Worm (Caenorhabditis elegans): ENCODE results near the gene C44H4.8.

Gene C44H4.8

ce11 chrX:14594825-14595224 lies at the start of gene C44H4.8:
TSS of gene C44H4.8 (plus strand) at chrX:14595125.
- TF ChIP-seq C38D4.7 (GFP tag; optimal IDR thresholded peaks at IDR 0.05) = no peak
- TF ChIP-seq ceh-34 (tag; optimal IDR thresholded peaks at IDR 0.05) = no peak
- no peak for TF ChIP-seq ceh-30 (tag; optimal IDR thresholded peaks at IDR 0.05)
- no peak for TF ChIP-seq unc-55 (GFP tag; optimal IDR thresholded peaks at IDR 0.05)
- no peak for TF ChIP-seq hlh-6 (tag; optimal IDR thresholded peaks at IDR 0.05)
- TF ChIP-seq unc-3 (GFP tag; conservative IDR thresholded peaks at IDR 0.05) = no peak
- TF ChIP-seq unc-3 (tag; optimal IDR thresholded peaks at IDR 0.05) = no peak
- no peak for TF ChIP-seq nhr-11 (tag; optimal IDR thresholded peaks at IDR 0.05)
- TF ChIP-seq ceh-19 (GFP tag; optimal IDR thresholded peaks at IDR 0.05) = no peak

ce11 chrX:14545543-14545942 lies 49.4 kb upstream of the C44H4.8 start, which contains the start of gene enri-2:
TSS of gene enri-2 (plus strand) at chrX:14545843.
- no peak for TF ChIP-seq Y22D7AL.16 (tag; optimal IDR thresholded peaks at IDR 0.05)
- no peak for TF ChIP-seq fkh-10 (GFP tag; optimal IDR thresholded peaks at IDR 0.05)
- TF ChIP-seq dmd-4 (tag; optimal IDR thresholded peaks at IDR 0.05; ENCODE audit: borderline replicate concordance) = no peak
- TF ChIP-seq nhr-11 (tag; optimal IDR thresholded peaks at IDR 0.05) = no peak
- TF ChIP-seq hlh-6 (tag; optimal IDR thresholded peaks at IDR 0.05) = no peak
- no peak for TF ChIP-seq nfya-1 (tag; optimal IDR thresholded peaks at IDR 0.05)
- no peak for TF ChIP-seq rnt-1 (tag; optimal IDR thresholded peaks at IDR 0.05)
- TF ChIP-seq ceh-34 (tag; optimal IDR thresholded peaks at IDR 0.05) = no peak
- no peak for TF ChIP-seq unc-55 (GFP tag; optimal IDR thresholded peaks at IDR 0.05)
- TF ChIP-seq ama-1 (optimal IDR thresholded peaks at IDR 0.05) = no peak
- TF ChIP-seq nhr-232 (tag; optimal IDR thresholded peaks at IDR 0.05) = no peak
- TF ChIP-seq dve-1 (tag; optimal IDR thresholded peaks at IDR 0.05) = no peak
- no peak for TF ChIP-seq ref-2 (tag; optimal IDR thresholded peaks at IDR 0.05)
- TF ChIP-seq K02D7.2 (tag; optimal IDR thresholded peaks at IDR 0.05) = no peak
- no peak for TF ChIP-seq ceh-24 (tag; optimal IDR thresholded peaks at IDR 0.05)
- TF ChIP-seq pha-4 (tag; optimal IDR thresholded peaks at IDR 0.05) = no peak
- no peak for TF ChIP-seq ceh-30 (tag; optimal IDR thresholded peaks at IDR 0.05)
- no peak for TF ChIP-seq hlh-30 (tag; optimal IDR thresholded peaks at IDR 0.05; ENCODE audit: insufficient read depth)
- TF ChIP-seq C08G9.2 (tag; optimal IDR thresholded peaks at IDR 0.05) = no peak

- TF ChIP-seq lim-6 (tag; optimal IDR thresholded peaks at IDR 0.05) (no peak), odd-2 (tag; optimal IDR thresholded peaks at IDR 0.05) (no peak), pha-2 (tag; optimal IDR thresholded peaks at IDR 0.05) (no peak), ceh-18 (tag; optimal IDR thresholded peaks at IDR 0.05) (no peak), pax-1 (tag; optimal IDR thresholded peaks at IDR 0.05) (no peak), zip-5 (tag; optimal IDR thresholded peaks at IDR 0.05) (no peak)
These were observed 45.2 kb upstream of the C44H4.8 start, which contains the start of gene ram-5 for ce11 chrX:14549709-14550199. TSS of gene ram-5 (plus strand) at chrX:14550149.

ce11 chrX:14556403-14556802 lies 38.5 kb upstream of the C44H4.8 start:
- TF ChIP-seq ceh-31 (tag; optimal IDR thresholded peaks at IDR 0.05) = no peak
- no peak for TF ChIP-seq mec-3 (tag; optimal IDR thresholded peaks at IDR 0.05; ENCODE audit: borderline replicate concordance)
- no peak for TF ChIP-seq elt-4 (tag; optimal IDR thresholded peaks at IDR 0.05)
- no peak for TF ChIP-seq pha-2 (tag; optimal IDR thresholded peaks at IDR 0.05)
- TF ChIP-seq syd-9 (tag; optimal IDR thresholded peaks at IDR 0.05) = no peak
- TF ChIP-seq ceh-45 (GFP tag; IDR thresholded peaks at IDR 0.05) = no peak
- no peak for TF ChIP-seq K02D7.2 (tag; optimal IDR thresholded peaks at IDR 0.05)
- no peak for TF ChIP-seq pha-4 (tag; optimal IDR thresholded peaks at IDR 0.05)

DNA sequence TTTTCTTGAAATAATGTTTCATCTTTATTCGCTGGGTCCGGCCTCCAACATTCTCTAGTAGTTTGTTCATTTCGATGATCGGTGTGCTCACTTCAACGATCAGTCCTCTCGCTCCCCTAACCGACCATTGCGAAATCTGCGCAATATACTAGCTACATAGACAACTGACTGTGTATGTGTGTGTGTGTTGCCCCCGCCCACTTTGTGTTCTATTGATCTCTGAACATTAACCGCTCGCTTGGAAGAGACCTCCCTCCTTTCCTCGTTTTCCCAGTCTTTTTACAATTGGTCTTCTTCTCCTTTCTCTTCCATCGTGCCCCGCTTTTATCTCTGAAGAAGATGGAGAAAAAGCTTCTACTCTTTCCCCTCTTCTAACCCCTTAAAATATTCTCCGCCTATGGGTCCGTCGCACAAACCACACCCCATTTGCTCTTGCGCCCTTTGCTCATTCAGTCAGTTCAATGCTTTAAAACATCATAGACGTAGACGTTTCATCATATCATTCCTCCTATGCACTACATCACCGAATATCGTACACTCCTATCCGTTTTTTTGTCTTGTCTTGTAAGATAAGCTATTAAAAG lies 37.5 kb upstream of the C44H4.8 start:
- TF ChIP-seq dve-1 (tag; optimal IDR thresholded peaks at IDR 0.05) (no peak), ref-2 (tag; optimal IDR thresholded peaks at IDR 0.05) (peak; percentile 48), C08G9.2 (tag; optimal IDR thresholded peaks at IDR 0.05) (no peak), unc-55 (GFP tag; optimal IDR thresholded peaks at IDR 0.05) (peak; percentile 66), pag-3 (tag; optimal IDR thresholded peaks at IDR 0.05; ENCODE audit: borderline replicate concordance) (no peak), Y22D7AL.16 (tag; optimal IDR thresholded peaks at IDR 0.05) (no peak), unc-42 (tag; optimal IDR thresholded peaks at IDR 0.05) (peak; percentile 42), pqm-1 (tag; optimal IDR thresholded peaks at IDR 0.05) (no peak), pros-1 (tag; optimal IDR thresholded peaks at IDR 0.05) (no peak), ceh-30 (tag; optimal IDR thresholded peaks at IDR 0.05) (no peak), ceh-24 (tag; optimal IDR thresholded peaks at IDR 0.05) (no peak), dmd-4 (tag; optimal IDR thresholded peaks at IDR 0.05; ENCODE audit: borderline replicate concordance) (no peak), pha-2 (tag; optimal IDR thresholded peaks at IDR 0.05) (no peak), ceh-48 (tag; optimal IDR thresholded peaks at IDR 0.05) (peak; percentile 32), che-1 (tag; optimal IDR thresholded peaks at IDR 0.05) (no peak), elt-2 (tag; optimal IDR thresholded peaks at IDR 0.05) (no peak), tbx-2 (tag; optimal IDR thresholded peaks at IDR 0.05) (peak; percentile 53), sdc-2 (tag; optimal IDR thresholded peaks at IDR 0.05) (no peak), eyg-1 (tag; optimal IDR thresholded peaks at IDR 0.05) (no peak)
